Worm (Caenorhabditis elegans): ENCODE data around the gene Y48E1B.3.

Gene Y48E1B.3

DNA sequence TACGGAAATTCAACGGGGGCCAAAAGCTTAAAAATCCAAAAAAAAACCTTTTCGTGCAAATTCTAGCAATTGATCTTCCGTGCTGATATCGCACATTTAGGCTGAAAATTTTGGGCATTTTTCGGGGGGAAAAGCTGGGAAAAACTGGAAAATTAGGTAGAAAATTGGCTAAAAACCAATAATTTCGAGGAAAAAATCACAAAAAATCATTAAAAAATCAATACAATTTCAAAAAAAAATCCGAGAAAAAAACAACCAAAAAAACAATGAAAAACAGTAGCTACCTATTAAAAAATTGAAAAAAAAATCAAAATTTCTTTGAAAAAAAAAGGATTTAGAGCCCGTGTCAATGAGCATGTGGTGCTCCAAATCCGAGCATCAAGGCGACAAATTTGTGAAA lies at the start of gene Y48E1B.3:
TSS of gene Y48E1B.3 (minus strand) at position 101 of the 400 bp plus-strand sequence.
- no peak for TF ChIP-seq hmbx-1 (tag; optimal IDR thresholded peaks at IDR 0.05)
- TF ChIP-seq hmg-4 (GFP tag; optimal IDR thresholded peaks at IDR 0.05): no peak
- TF ChIP-seq scrt-1 (GFP tag; IDR thresholded peaks at IDR 0.05): no peak
- no peak for TF ChIP-seq tbx-37 (GFP tag; conservative IDR thresholded peaks at IDR 0.05)
- no peak for TF ChIP-seq tra-4 (tag; optimal IDR thresholded peaks at IDR 0.05)
- no peak for TF ChIP-seq ceh-36 (tag; optimal IDR thresholded peaks at IDR 0.05)
- TF ChIP-seq tbx-11 (GFP tag; IDR thresholded peaks at IDR 0.05): no peak
- TF ChIP-seq ets-7 (tag; optimal IDR thresholded peaks at IDR 0.05): no peak
- TF ChIP-seq F13C5.2 (tag; optimal IDR thresholded peaks at IDR 0.05): no peak
- no peak for TF ChIP-seq ama-1 (optimal IDR thresholded peaks at IDR 0.05)
- no peak for TF ChIP-seq aly-1 (tag; optimal IDR thresholded peaks at IDR 0.05)
- TF ChIP-seq flt-1 (GFP tag; IDR thresholded peaks at IDR 0.05): no peak
- TF ChIP-seq pes-1 (GFP tag; IDR thresholded peaks at IDR 0.05): no peak
- TF ChIP-seq sea-1 (GFP tag; conservative IDR thresholded peaks at IDR 0.05): no peak
- TF ChIP-seq ceh-13 (GFP tag; optimal IDR thresholded peaks at IDR 0.05): no peak
- no peak for TF ChIP-seq hnd-1 (tag; optimal IDR thresholded peaks at IDR 0.05)

DNA sequence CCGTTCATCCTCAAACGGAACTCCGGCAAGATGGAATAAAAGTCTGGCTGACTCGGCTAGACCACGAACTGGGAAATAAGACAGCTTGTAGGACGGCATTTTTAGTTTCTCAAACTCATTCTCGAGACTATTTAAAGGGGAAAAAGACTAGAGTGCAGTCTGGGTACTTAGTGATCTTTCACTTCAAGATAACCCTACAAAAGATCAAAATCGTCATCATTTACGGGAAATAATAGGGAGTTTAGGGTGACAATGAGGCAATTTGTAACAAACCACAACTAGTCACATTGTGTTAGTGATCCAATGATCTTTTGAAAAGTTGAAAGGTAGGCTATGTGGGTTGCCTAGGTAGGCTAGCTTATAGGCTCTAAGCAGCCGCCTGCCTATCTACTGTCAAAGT lies 48.2 kb upstream of the Y48E1B.3 start, which contains the start of gene gst-14:
TSS of gene gst-14 (minus strand) at position 101 of the 400 bp plus-strand sequence.
- no peak for TF ChIP-seq pes-1 (GFP tag; IDR thresholded peaks at IDR 0.05)
- TF ChIP-seq F13C5.2 (tag; optimal IDR thresholded peaks at IDR 0.05): no peak
- TF ChIP-seq ceh-36 (tag; optimal IDR thresholded peaks at IDR 0.05): no peak
- TF ChIP-seq tbx-37 (GFP tag; conservative IDR thresholded peaks at IDR 0.05): no peak
- TF ChIP-seq flt-1 (GFP tag; IDR thresholded peaks at IDR 0.05): no peak
- TF ChIP-seq hmbx-1 (tag; optimal IDR thresholded peaks at IDR 0.05): no peak
- TF ChIP-seq ceh-13 (GFP tag; optimal IDR thresholded peaks at IDR 0.05): no peak
- TF ChIP-seq tra-4 (tag; optimal IDR thresholded peaks at IDR 0.05): no peak
- no peak for TF ChIP-seq ets-7 (tag; optimal IDR thresholded peaks at IDR 0.05)
- TF ChIP-seq aly-1 (tag; optimal IDR thresholded peaks at IDR 0.05): no peak
- TF ChIP-seq scrt-1 (GFP tag; IDR thresholded peaks at IDR 0.05): no peak
- TF ChIP-seq ama-1 (optimal IDR thresholded peaks at IDR 0.05): no peak
- TF ChIP-seq B0310.2 (tag; optimal IDR thresholded peaks at IDR 0.05): no peak
- no peak for TF ChIP-seq hnd-1 (tag; optimal IDR thresholded peaks at IDR 0.05)

DNA sequence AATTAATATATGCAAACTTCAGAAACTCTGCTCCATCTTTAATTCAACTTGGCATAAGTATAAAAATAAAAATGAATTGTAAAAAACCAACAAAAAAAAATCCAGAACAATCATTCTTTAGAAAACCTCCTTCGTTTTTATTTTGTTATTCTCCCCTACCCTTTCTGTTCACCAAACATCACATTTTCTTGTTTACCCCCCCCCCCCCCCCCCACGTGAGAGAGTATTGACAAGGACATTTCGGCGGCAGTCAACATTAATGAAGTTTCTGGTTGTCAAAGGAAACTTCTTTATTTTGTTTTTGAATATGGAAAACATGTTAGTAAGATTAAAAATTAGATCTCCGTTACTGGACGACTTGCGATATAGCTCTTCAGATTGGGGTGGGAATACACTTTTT lies 46.7 kb upstream of the Y48E1B.3 start:
- TF ChIP-seq ets-7 (tag; optimal IDR thresholded peaks at IDR 0.05) (no peak), tbx-37 (GFP tag; conservative IDR thresholded peaks at IDR 0.05) (no peak), aly-1 (tag; optimal IDR thresholded peaks at IDR 0.05) (no peak)

DNA sequence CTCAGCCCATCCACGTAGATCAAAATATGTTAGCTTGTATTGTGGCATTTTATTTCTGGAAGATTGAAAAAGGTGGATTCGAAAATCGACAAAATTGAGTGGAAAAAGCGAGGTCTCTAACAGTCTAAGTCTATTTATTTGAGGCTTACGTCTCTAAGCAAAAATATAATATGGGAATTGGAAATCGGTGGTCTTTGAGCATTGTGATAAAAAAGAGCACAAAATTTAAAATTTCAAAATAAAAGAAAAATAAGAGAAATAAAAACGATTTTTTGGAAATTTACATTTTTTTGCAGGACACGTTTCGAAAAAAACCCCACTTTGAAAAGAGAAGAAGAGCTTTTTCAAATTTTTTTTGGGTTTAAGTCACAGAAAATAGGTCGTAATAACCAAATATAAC lies 45.3 kb upstream of the Y48E1B.3 start, which contains the start of gene gst-15:
TSS of gene gst-15 (minus strand) at position 101 of the 400 bp plus-strand sequence.
- TF ChIP-seq hnd-1 (tag; optimal IDR thresholded peaks at IDR 0.05) (no peak), hmg-4 (GFP tag; optimal IDR thresholded peaks at IDR 0.05) (no peak), aly-1 (tag; optimal IDR thresholded peaks at IDR 0.05) (no peak), tbx-37 (GFP tag; conservative IDR thresholded peaks at IDR 0.05) (no peak), ama-1 (optimal IDR thresholded peaks at IDR 0.05) (no peak), scrt-1 (GFP tag; IDR thresholded peaks at IDR 0.05) (no peak), ceh-36 (tag; optimal IDR thresholded peaks at IDR 0.05) (no peak), hmbx-1 (tag; optimal IDR thresholded peaks at IDR 0.05) (no peak), sea-1 (GFP tag; conservative IDR thresholded peaks at IDR 0.05) (no peak), flt-1 (GFP tag; IDR thresholded peaks at IDR 0.05) (no peak), ets-7 (tag; optimal IDR thresholded peaks at IDR 0.05) (no peak), tra-4 (tag; optimal IDR thresholded peaks at IDR 0.05) (no peak), tbx-11 (GFP tag; IDR thresholded peaks at IDR 0.05) (no peak), ceh-13 (GFP tag; optimal IDR thresholded peaks at IDR 0.05) (no peak), B0310.2 (tag; optimal IDR thresholded peaks at IDR 0.05) (no peak), F13C5.2 (tag; optimal IDR thresholded peaks at IDR 0.05) (no peak), pes-1 (GFP tag; IDR thresholded peaks at IDR 0.05) (no peak)

DNA sequence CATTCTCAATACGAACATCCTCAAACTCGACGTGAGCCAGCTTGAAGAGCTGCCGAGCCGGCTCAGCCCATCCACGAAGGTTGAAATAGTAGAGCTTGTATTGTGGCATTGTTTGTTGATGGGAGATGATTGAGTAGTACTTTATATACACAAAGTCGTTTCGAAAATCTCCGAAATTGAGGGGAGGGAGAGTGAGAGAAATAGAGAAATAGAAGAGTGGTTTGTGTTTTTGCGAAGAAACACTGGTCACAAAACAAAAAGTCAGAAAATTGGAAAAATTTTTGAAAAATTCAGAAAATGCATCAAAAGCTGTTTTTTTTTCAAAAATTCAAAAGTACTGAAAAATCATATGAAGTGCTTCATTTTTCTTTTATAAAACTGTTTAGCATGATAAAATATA lies 43.4 kb upstream of the Y48E1B.3 start, which contains the start of gene gst-24:
TSS of gene gst-24 (minus strand) at position 181 of the 400 bp plus-strand sequence.
- TF ChIP-seq B0310.2 (tag; optimal IDR thresholded peaks at IDR 0.05) (no peak), tbx-37 (GFP tag; conservative IDR thresholded peaks at IDR 0.05) (no peak), pes-1 (GFP tag; IDR thresholded peaks at IDR 0.05) (no peak), hnd-1 (tag; optimal IDR thresholded peaks at IDR 0.05) (no peak), tbx-11 (GFP tag; IDR thresholded peaks at IDR 0.05) (no peak), hmg-4 (GFP tag; optimal IDR thresholded peaks at IDR 0.05) (no peak), ets-7 (tag; optimal IDR thresholded peaks at IDR 0.05) (no peak), ama-1 (optimal IDR thresholded peaks at IDR 0.05) (no peak), flt-1 (GFP tag; IDR thresholded peaks at IDR 0.05) (no peak), aly-1 (tag; optimal IDR thresholded peaks at IDR 0.05) (no peak), sea-1 (GFP tag; conservative IDR thresholded peaks at IDR 0.05) (no peak), scrt-1 (GFP tag; IDR thresholded peaks at IDR 0.05) (no peak), ceh-36 (tag; optimal IDR thresholded peaks at IDR 0.05) (no peak), F13C5.2 (tag; optimal IDR thresholded peaks at IDR 0.05) (no peak), tra-4 (tag; optimal IDR thresholded peaks at IDR 0.05) (no peak), hmbx-1 (tag; optimal IDR thresholded peaks at IDR 0.05) (no peak), ceh-13 (GFP tag; optimal IDR thresholded peaks at IDR 0.05) (no peak)

DNA sequence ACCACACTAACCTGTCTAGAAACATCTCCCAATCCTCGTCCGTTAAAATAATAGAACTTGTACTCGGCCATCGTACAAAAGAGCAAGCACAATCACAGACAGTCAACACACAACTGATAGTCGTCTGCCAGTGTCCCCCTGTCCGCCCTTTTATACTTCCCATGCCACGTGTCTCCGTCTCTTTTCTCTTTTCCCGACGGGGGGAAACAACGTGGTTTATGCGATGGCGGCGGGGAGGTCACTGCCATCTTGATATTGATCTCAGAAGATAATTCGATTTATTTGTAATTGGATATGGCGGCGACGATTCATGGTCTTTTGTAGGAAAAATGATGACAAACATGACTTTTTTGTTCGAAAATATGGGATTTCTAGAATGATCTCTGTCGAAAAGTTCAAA lies 41.9 kb upstream of the Y48E1B.3 start, which contains the start of gene gst-20:
TSS of gene gst-20 (minus strand) at position 170 of the 400 bp plus-strand sequence.
- TF ChIP-seq F13C5.2 (tag; optimal IDR thresholded peaks at IDR 0.05) (no peak), hmbx-1 (tag; optimal IDR thresholded peaks at IDR 0.05) (no peak), ets-7 (tag; optimal IDR thresholded peaks at IDR 0.05) (no peak)

DNA sequence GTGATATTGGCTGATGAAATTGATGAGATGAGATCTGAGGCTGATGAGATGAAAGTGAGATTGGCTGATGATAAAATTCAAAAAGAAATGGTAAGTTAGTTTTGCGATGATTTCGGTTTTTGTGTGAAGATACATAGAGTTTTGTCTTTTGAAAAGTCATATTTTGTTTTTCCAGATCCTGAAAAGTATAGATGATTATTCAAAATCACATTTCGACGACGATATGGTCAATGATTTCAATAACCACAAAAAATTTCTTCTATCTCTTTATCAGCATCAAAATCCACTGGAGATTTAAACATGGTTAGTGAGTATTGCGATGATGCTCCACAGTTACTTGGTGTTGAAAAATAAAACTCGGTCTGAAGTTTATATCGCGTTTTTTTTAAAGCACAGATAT lies 33.1 kb upstream of the Y48E1B.3 start, which contains the start of gene csp-1:
TSS of gene csp-1 (plus strand) at position 301 of the 400 bp plus-strand sequence.
- no peak for TF ChIP-seq B0310.2 (tag; optimal IDR thresholded peaks at IDR 0.05)
- TF ChIP-seq tbx-37 (GFP tag; conservative IDR thresholded peaks at IDR 0.05): no peak
- TF ChIP-seq ets-7 (tag; optimal IDR thresholded peaks at IDR 0.05): no peak
- no peak for TF ChIP-seq hmbx-1 (tag; optimal IDR thresholded peaks at IDR 0.05)
- no peak for TF ChIP-seq tbx-11 (GFP tag; IDR thresholded peaks at IDR 0.05)
- no peak for TF ChIP-seq hnd-1 (tag; optimal IDR thresholded peaks at IDR 0.05)
- no peak for TF ChIP-seq hmg-4 (GFP tag; optimal IDR thresholded peaks at IDR 0.05)
- no peak for TF ChIP-seq flt-1 (GFP tag; IDR thresholded peaks at IDR 0.05)
- TF ChIP-seq aly-1 (tag; optimal IDR thresholded peaks at IDR 0.05): no peak
